Worm (Caenorhabditis elegans) whole organism, early embryonic: ENCODE data around the gene Y105C5B.18.

Source experiments
- F13C5.2 ChIP-seq: sonication (generic microtip); optimal IDR thresholded peaks from 2 replicates; lab custom pipeline; 2017; ENCODE audit warnings: mild to moderate bottlenecking, missing genetic modification characterization, inconsistent platforms, missing compliant biosample characterization
- aly-1 ChIP-seq: sonication (generic microtip); optimal IDR thresholded peaks from 2 replicates; lab custom pipeline; 2016; ENCODE audit warnings: missing genetic modification characterization, missing compliant biosample characterization
- ama-1 ChIP-seq: fragments of 150-350 bp; optimal IDR thresholded peaks from 2 replicates; lab custom pipeline; 2014
- ceh-13 ChIP-seq: fragments of 200-800 bp; sonication (Bioruptor generic); optimal IDR thresholded peaks from 2 replicates; lab custom pipeline; 2018; ENCODE audit warnings: mild to moderate bottlenecking, missing genetic modification characterization, missing compliant biosample characterization
- ets-7 ChIP-seq: sonication (generic microtip); optimal IDR thresholded peaks from 2 replicates; lab custom pipeline; 2016; ENCODE audit warnings: missing genotype, missing genetic modification characterization, missing compliant biosample characterization
- flt-1 ChIP-seq: fragments of 200-800 bp; sonication (Bioruptor generic); IDR thresholded peaks from 2 replicates; pipeline ENCODE4 v1.3.6; 2022; ENCODE audit warnings: missing genetic modification characterization, missing compliant biosample characterization
- hmg-4 ChIP-seq: fragments of 200-800 bp; sonication (Bioruptor generic); optimal IDR thresholded peaks from 2 replicates; lab custom pipeline; 2018; ENCODE audit warnings: mild to moderate bottlenecking, missing genetic modification characterization, missing compliant biosample characterization
- hnd-1 ChIP-seq: sonication (generic microtip); optimal IDR thresholded peaks from 2 replicates; lab custom pipeline; 2016; ENCODE audit warnings: missing genetic modification characterization, missing compliant biosample characterization
- sea-1 ChIP-seq: fragments of 200-800 bp; sonication (Bioruptor generic); conservative IDR thresholded peaks from 2 replicates; pipeline ENCODE4 v1.3.6; 2022; ENCODE audit warnings: missing genetic modification characterization, missing compliant biosample characterization
- tbx-11 ChIP-seq: fragments of 200-800 bp; sonication (Bioruptor generic); IDR thresholded peaks from 2 replicates; pipeline ENCODE4 v1.3.6; 2022; ENCODE audit warnings: missing genetic modification characterization, missing compliant biosample characterization
- tbx-37 ChIP-seq: fragments of 200-800 bp; sonication (Bioruptor generic); conservative IDR thresholded peaks from 2 replicates; pipeline ENCODE4 v1.3.6; 2022; ENCODE audit warnings: missing genetic modification reagents, missing genetic modification characterization, missing compliant biosample characterization
- tra-4 ChIP-seq: sonication (generic microtip); optimal IDR thresholded peaks from 2 replicates; lab custom pipeline; 2017; ENCODE audit warnings: missing genetic modification characterization, missing compliant biosample characterization

DNA sequence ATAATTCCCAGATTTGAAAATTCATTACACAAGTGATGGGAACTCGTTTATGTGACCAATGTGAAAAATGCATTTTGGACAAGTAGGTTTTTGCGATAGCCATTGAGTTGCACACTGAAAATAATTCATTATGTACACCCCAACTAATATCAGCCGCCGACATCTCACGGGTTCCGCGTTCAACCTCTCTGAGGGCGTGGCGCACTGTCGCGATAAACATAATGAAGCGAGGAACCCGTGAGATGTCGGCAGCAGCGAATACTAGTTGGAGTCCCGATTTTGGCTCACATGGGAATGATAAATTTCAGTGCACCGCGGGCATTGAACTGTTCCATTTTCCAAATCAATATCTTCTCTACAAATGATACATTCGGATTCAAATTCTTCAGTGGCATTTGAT is 27.3 kb upstream of the Y105C5B.18 start:
- no peak for TF ChIP-seq ama-1
- TF ChIP-seq aly-1 (tag; lab: Kevin White, UChicago) = no peak
- no peak for TF ChIP-seq hnd-1
- TF ChIP-seq F13C5.2 = no peak
- TF ChIP-seq flt-1 (GFP tag; lab: Robert Waterston, UW) = no peak
- TF ChIP-seq tbx-11 (GFP tag; lab: Robert Waterston, UW) = no peak
- TF ChIP-seq sea-1 = no peak
- no peak for TF ChIP-seq hmg-4 (GFP tag; lab: Kevin White, UChicago)
- TF ChIP-seq tra-4 = no peak
- no peak for TF ChIP-seq tbx-37 (GFP tag; lab: Robert Waterston, UW)
- TF ChIP-seq ets-7 (tag; lab: Kevin White, UChicago) = no peak
- TF ChIP-seq ceh-13 (GFP tag; lab: Kevin White, UChicago) = no peak
